Fruit fly (Drosophila melanogaster) whole organism, embryonic: Measurements from ENCODE around the gene CG2841.
A peak's percentile ranks its signal among the peaks of the same experiment; 100 is the strongest.

ENCODE experiments used
- B-H1 ChIP-seq: fragments of 200-800 bp; sonication (Bioruptor generic); IDR thresholded peaks from 3 replicates; pipeline ENCODE4 v1.3.6; 2022; ENCODE audit warnings: missing biosample characterization, missing genetic modification characterization
- Bteb2 ChIP-seq: fragments of 200-800 bp; sonication (Bioruptor generic); optimal IDR thresholded peaks from 2 replicates; lab custom pipeline; 2016; ENCODE audit warnings: missing biosample characterization, missing genetic modification characterization
- CG10654 ChIP-seq: fragments of 200-800 bp; sonication (Bioruptor generic); optimal IDR thresholded peaks from 2 replicates; lab custom pipeline; 2016; ENCODE audit warnings: missing biosample characterization, missing genetic modification characterization
- CG11085 ChIP-seq: fragments of 200-800 bp; sonication (Bioruptor generic); IDR thresholded peaks from 2 replicates; pipeline ENCODE4 v1.3.6; 2022; ENCODE audit warnings: missing biosample characterization, missing genetic modification characterization
- CG11695 ChIP-seq: fragments of 200-800 bp; sonication (Bioruptor generic); IDR thresholded peaks from 3 replicates; pipeline ENCODE4 v1.3.6; 2022; ENCODE audit warnings: missing biosample characterization, missing genetic modification characterization
- CG12155 ChIP-seq: fragments of 200-800 bp; sonication (Bioruptor generic); optimal IDR thresholded peaks from 3 replicates; lab custom pipeline; 2016; ENCODE audit warnings: missing biosample characterization, missing genetic modification characterization
- CG1233 ChIP-seq: fragments of 200-800 bp; sonication (Bioruptor generic); optimal IDR thresholded peaks from 4 replicates; lab custom pipeline; 2018; ENCODE audit warnings: missing biosample characterization, mild to moderate bottlenecking, missing genetic modification characterization
- CG13287 ChIP-seq: fragments of 200-800 bp; sonication (Bioruptor generic); IDR thresholded peaks from 2 replicates; pipeline ENCODE4 v1.3.6; 2022; ENCODE audit warnings: missing biosample characterization, missing genetic modification characterization; ENCODE audit not compliant: partially characterized antibody
- CG13775 ChIP-seq: fragments of 200-800 bp; sonication (Bioruptor generic); optimal IDR thresholded peaks from 3 replicates; lab custom pipeline; 2017; ENCODE audit warnings: missing biosample characterization, mild to moderate bottlenecking, missing genetic modification characterization
- CG14965 ChIP-seq: fragments of 200-800 bp; sonication (Bioruptor generic); optimal IDR thresholded peaks from 2 replicates; lab custom pipeline; 2016; ENCODE audit warnings: missing biosample characterization, missing genetic modification characterization, borderline replicate concordance
- CG15514 ChIP-seq: fragments of 200-800 bp; sonication (Bioruptor generic); optimal IDR thresholded peaks from 3 replicates; lab custom pipeline; 2017; ENCODE audit warnings: missing biosample characterization, missing genetic modification characterization, mild to moderate bottlenecking, moderate library complexity, missing genetic modification reagents
- CG1603 ChIP-seq: fragments of 200-800 bp; sonication (Bioruptor generic); optimal IDR thresholded peaks from 2 replicates; lab custom pipeline; 2019; ENCODE audit warnings: missing biosample characterization, mild to moderate bottlenecking, missing genetic modification characterization, moderate library complexity
- CG1832 ChIP-seq: fragments of 200-800 bp; sonication (Bioruptor generic); optimal IDR thresholded peaks from 2 replicates; lab custom pipeline; 2017; ENCODE audit warnings: missing biosample characterization, mild to moderate bottlenecking, missing genetic modification characterization, inconsistent platforms
- CG30403 ChIP-seq: fragments of 200-800 bp; sonication (Bioruptor generic); optimal IDR thresholded peaks from 3 replicates; lab custom pipeline; 2016; ENCODE audit warnings: missing biosample characterization, missing genetic modification characterization
- CG30431 ChIP-seq: fragments of 200-800 bp; sonication (Bioruptor generic); optimal IDR thresholded peaks from 2 replicates; lab custom pipeline; 2017; ENCODE audit warnings: missing biosample characterization, missing genetic modification characterization
- CG32772 ChIP-seq: fragments of 200-800 bp; sonication (Bioruptor generic); IDR thresholded peaks from 2 replicates; pipeline ENCODE4 v1.3.6; 2022; ENCODE audit warnings: missing biosample characterization, missing genetic modification characterization
- CG33213 ChIP-seq: fragments of 200-800 bp; sonication (Bioruptor generic); optimal IDR thresholded peaks from 3 replicates; lab custom pipeline; 2016; ENCODE audit warnings: missing biosample characterization, missing genetic modification characterization
- CG34376 ChIP-seq: fragments of 200-800 bp; sonication (Bioruptor generic); optimal IDR thresholded peaks from 2 replicates; lab custom pipeline; 2018; ENCODE audit warnings: missing biosample characterization, mild to moderate bottlenecking, missing genetic modification characterization
- E2f1 ChIP-seq: fragments of 200-800 bp; sonication (Bioruptor generic); IDR thresholded peaks from 2 replicates; pipeline ENCODE4 v1.3.6; 2022; ENCODE audit warnings: missing biosample characterization, missing genetic modification characterization
- E2f2 ChIP-seq: fragments of 200-800 bp; sonication (Bioruptor generic); IDR thresholded peaks from 2 replicates; pipeline ENCODE4 v1.3.6; 2022; ENCODE audit warnings: missing biosample characterization, missing genetic modification characterization
- HLH4C ChIP-seq: fragments of 200-800 bp; sonication (Bioruptor generic); IDR thresholded peaks from 3 replicates; pipeline ENCODE4 v1.3.6; 2022; ENCODE audit warnings: missing biosample characterization, missing genetic modification characterization; ENCODE audit not compliant: partially characterized antibody
- HLHmδ ChIP-seq: fragments of 200-800 bp; sonication (Bioruptor generic); optimal IDR thresholded peaks from 2 replicates; lab custom pipeline; 2018; ENCODE audit warnings: missing biosample characterization, mild to moderate bottlenecking, missing genetic modification characterization, moderate library complexity
- HmgD ChIP-seq: fragments of 200-800 bp; sonication (Bioruptor generic); optimal IDR thresholded peaks from 3 replicates; lab custom pipeline; 2016; ENCODE audit warnings: missing biosample characterization, missing genetic modification characterization
- Hr3 ChIP-seq: fragments of 200-800 bp; sonication (Bioruptor generic); optimal IDR thresholded peaks from 3 replicates; lab custom pipeline; 2016; ENCODE audit warnings: missing biosample characterization, missing genetic modification characterization
- Hr51 ChIP-seq, 2 experiments: fragments of 200-800 bp; sonication (Bioruptor generic); optimal IDR thresholded peaks; 2 replicates in 1 of 2; 3 replicates in 1 of 2; lab custom pipeline; 2016 to 2018; ENCODE audit warnings: missing biosample characterization in 2 of 2, missing genetic modification characterization in 2 of 2, mild to moderate bottlenecking in 1 of 2, moderate library complexity in 1 of 2
- Hsf ChIP-seq: fragments of 200-800 bp; sonication (Bioruptor generic); optimal IDR thresholded peaks from 3 replicates; lab custom pipeline; 2016; ENCODE audit warnings: missing biosample characterization, missing genetic modification characterization
- Nf-YA ChIP-seq: fragments of 200-800 bp; sonication (Bioruptor generic); IDR thresholded peaks from 2 replicates; pipeline ENCODE4 v1.3.6; 2022; ENCODE audit warnings: missing biosample characterization, missing genetic modification characterization
- PHDP ChIP-seq: fragments of 200-800 bp; sonication (Bioruptor generic); optimal IDR thresholded peaks from 3 replicates; lab custom pipeline; 2018; ENCODE audit warnings: missing biosample characterization, mild to moderate bottlenecking, missing genetic modification characterization, moderate library complexity
- Ravus ChIP-seq: fragments of 200-800 bp; sonication (Bioruptor generic); IDR thresholded peaks from 2 replicates; pipeline ENCODE4 v1.3.6; 2022; ENCODE audit warnings: missing biosample characterization, missing genetic modification characterization
- Rfx ChIP-seq: fragments of 200-800 bp; sonication (Bioruptor generic); IDR thresholded peaks from 2 replicates; pipeline ENCODE4 v1.3.6; 2022; ENCODE audit warnings: missing biosample characterization, missing genetic modification characterization
- Rx ChIP-seq: fragments of 200-800 bp; sonication (Bioruptor generic); IDR thresholded peaks from 2 replicates; pipeline ENCODE4 v1.3.6; 2022; ENCODE audit warnings: missing biosample characterization, missing genetic modification characterization
- al ChIP-seq: fragments of 200-800 bp; sonication (Bioruptor generic); IDR thresholded peaks from 2 replicates; pipeline ENCODE4 v1.3.6; 2022; ENCODE audit warnings: missing biosample characterization, missing genetic modification characterization
- bab2 ChIP-seq: fragments of 200-800 bp; sonication (Bioruptor generic); optimal IDR thresholded peaks from 2 replicates; lab custom pipeline; 2016; ENCODE audit warnings: missing biosample characterization, missing genetic modification characterization
- corto ChIP-seq: fragments of 200-800 bp; sonication (Bioruptor generic); optimal IDR thresholded peaks from 2 replicates; lab custom pipeline; 2016; ENCODE audit warnings: missing biosample characterization, mild to moderate bottlenecking, missing genetic modification characterization, moderate library complexity
- da ChIP-seq: fragments of 200-800 bp; sonication (Bioruptor generic); optimal IDR thresholded peaks from 2 replicates; lab custom pipeline; 2016; ENCODE audit warnings: missing biosample characterization, missing genetic modification characterization
- fd96Cb ChIP-seq: fragments of 200-800 bp; sonication (Bioruptor generic); optimal IDR thresholded peaks from 2 replicates; lab custom pipeline; 2018; ENCODE audit warnings: missing biosample characterization, mild to moderate bottlenecking, missing genetic modification characterization, moderate library complexity
- ftz-f1 ChIP-seq: fragments of 200-800 bp; sonication (Bioruptor generic); optimal IDR thresholded peaks from 2 replicates; lab custom pipeline; 2016; ENCODE audit warnings: missing biosample characterization, missing genetic modification characterization
- fu2 ChIP-seq: fragments of 200-800 bp; sonication (Bioruptor generic); optimal IDR thresholded peaks from 2 replicates; lab custom pipeline; 2016; ENCODE audit warnings: missing biosample characterization, missing genetic modification characterization
- lab ChIP-seq: fragments of 200-800 bp; sonication (Bioruptor generic); optimal IDR thresholded peaks from 3 replicates; lab custom pipeline; 2017; ENCODE audit warnings: missing biosample characterization, missing genetic modification characterization, mild to moderate bottlenecking, moderate library complexity, missing genetic modification reagents
- lola ChIP-seq, 3 experiments: fragments of >200 bp in 2 of 3; fragments of 200-800 bp in 1 of 3; sonication (Bioruptor generic) in 1 of 3; optimal IDR thresholded peaks; 2 replicates each; lab custom pipeline; 2017 to 2019; ENCODE audit warnings: missing biosample characterization in 3 of 3, missing genetic modification characterization in 3 of 3, mild to moderate bottlenecking in 1 of 3, moderate library complexity in 1 of 3
- nmo ChIP-seq: fragments of 200-800 bp; sonication (Bioruptor generic); optimal IDR thresholded peaks from 2 replicates; lab custom pipeline; 2018; ENCODE audit warnings: missing biosample characterization, mild to moderate bottlenecking, missing genetic modification characterization, moderate library complexity
- nom ChIP-seq: fragments of 200-800 bp; sonication (Bioruptor generic); optimal IDR thresholded peaks from 2 replicates; lab custom pipeline; 2017; ENCODE audit warnings: missing biosample characterization, missing genetic modification characterization, mild to moderate bottlenecking, moderate library complexity, missing genetic modification reagents
- pnt ChIP-seq: fragments of 200-800 bp; sonication (Bioruptor generic); optimal IDR thresholded peaks from 3 replicates; lab custom pipeline; 2016; ENCODE audit warnings: missing biosample characterization, missing genetic modification characterization
- ranshi ChIP-seq: fragments of 200-800 bp; sonication (Bioruptor generic); IDR thresholded peaks from 2 replicates; pipeline ENCODE4 v1.3.6; 2022; ENCODE audit warnings: missing biosample characterization, missing genetic modification characterization
- rib ChIP-seq: fragments of 200-800 bp; sonication (Bioruptor generic); IDR thresholded peaks from 2 replicates; pipeline ENCODE4 v1.3.6; 2022; ENCODE audit warnings: missing biosample characterization, missing genetic modification characterization
- sens ChIP-seq: fragments of 200-800 bp; sonication (Bioruptor generic); peaks from one replicate; lab custom pipeline; 2016; ENCODE audit warnings: missing biosample characterization, missing genetic modification characterization
- tap ChIP-seq: fragments of 200-800 bp; optimal IDR thresholded peaks from 3 replicates; lab custom pipeline; 2019; ENCODE audit warnings: missing biosample characterization, mild to moderate bottlenecking, missing genetic modification characterization, moderate library complexity
- tll ChIP-seq, 2 experiments: fragments of 200-800 bp in 1 of 2; fragments of >200 bp in 1 of 2; sonication (Bioruptor generic) in 1 of 2; optimal IDR thresholded peaks; 2 replicates each; lab custom pipeline; 2017 to 2019; ENCODE audit warnings: missing biosample characterization in 2 of 2, missing genetic modification characterization in 2 of 2, mild to moderate bottlenecking in 1 of 2, moderate library complexity in 1 of 2
- unc-4 ChIP-seq: fragments of 200-800 bp; sonication (Bioruptor generic); IDR thresholded peaks from 2 replicates; pipeline ENCODE4 v1.3.6; 2022; ENCODE audit warnings: missing biosample characterization, missing genetic modification characterization; ENCODE audit not compliant: partially characterized antibody
- z ChIP-seq: fragments of 200-800 bp; sonication (Bioruptor generic); IDR thresholded peaks from 3 replicates; pipeline ENCODE4 v1.3.6; 2022; ENCODE audit warnings: missing biosample characterization, missing genetic modification characterization

Gene CG2841

dm6 chrX:2340009-2340733 lies 26.0 kb downstream of the CG2841 start (continued):
- TF ChIP-seq Ravus (GFP tag; lab: Robert Waterston, UW) (no peak), unc-4 (GFP tag; lab: Robert Waterston, UW) (peak; percentile 58), CG11085 (no peak), Hr3 (GFP tag; lab: Kevin White, UChicago) (no peak), CG1832 (GFP tag; lab: Kevin White, UChicago) (no peak), CG33213 (GFP tag; lab: Kevin White, UChicago) (no peak), tll (GFP tag; optimal IDR thresholded peaks at IDR 0.05; lab: Kevin White, UChicago) (peak in 1 of 2 experiments; percentile 57), CG11695 (GFP tag; lab: Robert Waterston, UW) (no peak), CG13287 (GFP tag; lab: Robert Waterston, UW) (peak; percentile 74), ftz-f1 (peak; percentile 85), CG30431 (no peak), CG15514 (GFP tag; lab: Kevin White, UChicago) (peak; percentile 95), PHDP (tag; lab: Kevin White, UChicago) (no peak), lab (GFP tag; lab: Kevin White, UChicago) (no peak), Rfx (GFP tag; lab: Robert Waterston, UW) (peak; percentile 26; the same call in 1 of the 2 replicates), Hsf (GFP tag; lab: Kevin White, UChicago) (no peak), corto (GFP tag; lab: Kevin White, UChicago) (no peak), CG1233 (GFP tag; lab: Kevin White, UChicago) (no peak), Nf-YA (GFP tag; lab: Robert Waterston, UW) (no peak), pnt (GFP tag; lab: Kevin White, UChicago) (no peak), HLH4C (GFP tag; lab: Robert Waterston, UW) (peak; percentile 88), nmo (GFP tag; lab: Kevin White, UChicago) (peak; percentile 48), CG14965 (GFP tag; lab: Kevin White, UChicago) (peak; percentile 76), HmgD (peak; percentile 44), rib (GFP tag; lab: Robert Waterston, UW) (no peak), sens (GFP tag; lab: Kevin White, UChicago) (peak; percentile 8), nom (GFP tag; lab: Kevin White, UChicago) (no peak), fd96Cb (tag; lab: Kevin White, UChicago) (no peak), Bteb2 (no peak), z (GFP tag; lab: Robert Waterston, UW) (no peak), fu2 (GFP tag; lab: Kevin White, UChicago) (no peak), Rx (GFP tag; lab: Robert Waterston, UW) (no peak), da (GFP tag; lab: Kevin White, UChicago) (no peak), B-H1 (GFP tag; lab: Robert Waterston, UW) (no peak), Hr51 (GFP tag; optimal IDR thresholded peaks at IDR 0.05; lab: Kevin White, UChicago) (no peak), E2f2 (GFP tag; lab: Robert Waterston, UW) (peak; percentile 97), al (GFP tag; lab: Robert Waterston, UW) (no peak), bab2 (GFP tag; lab: Kevin White, UChicago) (no peak), lola (GFP tag; optimal IDR thresholded peaks at IDR 0.05; lab: Kevin White, UChicago) (no peak), CG12155 (GFP tag; lab: Kevin White, UChicago) (no peak), tap (tag; lab: Kevin White, UChicago) (no peak), CG32772 (GFP tag; lab: Robert Waterston, UW) (no peak), E2f1 (no peak), CG30403 (peak; percentile 16), CG13775 (GFP tag; lab: Kevin White, UChicago) (no peak), ranshi (GFP tag; lab: Robert Waterston, UW) (no peak), CG1603 (peak; percentile 72), HLHmδ (GFP tag; lab: Kevin White, UChicago) (no peak), CG34376 (GFP tag; lab: Kevin White, UChicago) (peak; percentile 23), CG10654 (GFP tag; lab: Kevin White, UChicago) (no peak)
